Worm (Caenorhabditis elegans) whole organism, L4 larva: ENCODE measurements around the gene F38B7.2.
"Not testable (repeated sequence)": the region's sequence is repeated elsewhere in the genome, so short reads cannot be mapped to it uniquely, and the experiment has no call there.

Experiments used
- F10B5.3 ChIP-seq: sonication (generic microtip); optimal IDR thresholded peaks from 2 replicates; lab custom pipeline; 2016; ENCODE audit warnings: mild to moderate bottlenecking, missing genetic modification characterization, missing compliant biosample characterization
- aha-1 ChIP-seq: fragments of 150-350 bp; peaks from one replicate; lab custom pipeline; 2014; ENCODE audit warnings: missing biosample characterization, missing genetic modification characterization
- ceh-28 ChIP-seq: fragments of 150-350 bp; optimal IDR thresholded peaks from 2 replicates; lab custom pipeline; 2014; ENCODE audit warnings: missing biosample characterization, missing genetic modification reagents, missing genetic modification characterization
- dve-1 ChIP-seq: sonication (generic microtip); optimal IDR thresholded peaks from 2 replicates; lab custom pipeline; 2017; ENCODE audit warnings: antibody characterized with exemption, mild to moderate bottlenecking, missing genetic modification characterization, missing compliant biosample characterization; ENCODE audit not compliant: insufficient read depth
- lin-13 ChIP-seq: fragments of 150-350 bp; optimal IDR thresholded peaks from 2 replicates; lab custom pipeline; 2014; ENCODE audit warnings: missing biosample characterization, missing genetic modification reagents, missing genetic modification characterization
- lin-39 ChIP-seq: fragments of 150-350 bp; optimal IDR thresholded peaks from 2 replicates; lab custom pipeline; 2014; ENCODE audit warnings: missing biosample characterization, missing genetic modification reagents, missing genetic modification characterization
- mdl-1 ChIP-seq, 2 experiments: fragments of 150-350 bp in 1 of 2; sonication (generic microtip) in 1 of 2; optimal IDR thresholded peaks; 2 replicates each; lab custom pipeline; 2014 to 2017; ENCODE audit warnings: missing biosample characterization in 2 of 2, missing genetic modification characterization in 2 of 2
- mdt-29 ChIP-seq: fragments of 200-800 bp; sonication (Bioruptor generic); IDR thresholded peaks from 2 replicates; pipeline ENCODE4 v1.3.6; 2022; ENCODE audit warnings: missing genetic modification reagents, missing genetic modification characterization, missing compliant biosample characterization

DNA sequence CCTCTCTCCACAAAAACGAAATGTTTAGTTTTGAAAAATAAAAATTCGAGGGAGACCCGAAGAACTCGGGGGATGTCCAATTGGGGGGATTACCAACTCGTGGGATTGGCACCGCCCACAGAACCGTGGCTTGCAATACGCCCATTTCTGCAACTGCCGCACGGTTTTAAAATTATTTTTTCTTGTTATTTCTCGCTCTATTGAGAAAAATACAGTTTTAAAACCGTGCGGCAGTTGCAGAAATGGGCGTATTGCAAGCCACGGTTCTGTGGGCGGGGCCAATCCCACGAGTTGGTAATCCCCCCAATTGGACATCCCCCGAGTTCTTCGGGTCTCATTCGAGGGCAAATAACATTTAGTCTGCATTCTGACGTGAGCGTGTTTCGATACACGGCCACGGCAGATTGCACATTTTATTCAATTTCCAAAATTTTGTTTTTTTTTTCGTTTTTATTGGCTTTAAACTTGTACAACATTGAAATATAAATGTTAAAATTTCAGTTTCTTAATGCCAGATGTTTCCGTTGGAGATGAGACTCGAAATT is 38.8 kb upstream of the F38B7.2 start, which contains the start of the genes C55A6.1 and C55A6.10:
- TF ChIP-seq aha-1 = peak; percentile 55
- peak in 1 of 2 experiments; percentile 52 for TF ChIP-seq mdl-1 (tag; optimal IDR thresholded peaks at IDR 0.05; lab: Kevin White, UChicago)
- TF ChIP-seq dve-1 (tag; lab: Kevin White, UChicago) = peak; percentile 56
- TF ChIP-seq F10B5.3 (tag; lab: Kevin White, UChicago); mdt-29; ceh-28 (tag; lab: Kevin White, UChicago); lin-39: not testable (repeated sequence)
- TF ChIP-seq lin-13 (GFP tag; lab: Kevin White, UChicago) = peak; percentile 42
